Fruit fly (Drosophila melanogaster) whole organism, embryonic: ENCODE measurements around the gene CG4455.

Experiments used
- Bdp1 ChIP-seq: fragments of 200-800 bp; sonication (Bioruptor generic); optimal IDR thresholded peaks from 3 replicates; lab custom pipeline; 2016; ENCODE audit warnings: missing biosample characterization, missing genetic modification characterization
- CG11398 ChIP-seq: fragments of 200-800 bp; sonication (Bioruptor generic); optimal IDR thresholded peaks from 2 replicates; lab custom pipeline; 2016; ENCODE audit warnings: missing biosample characterization, missing genetic modification characterization
- CG11723 ChIP-seq: fragments of 200-800 bp; sonication (Bioruptor generic); optimal IDR thresholded peaks from 2 replicates; lab custom pipeline; 2017; ENCODE audit warnings: missing biosample characterization, mild to moderate bottlenecking, missing genetic modification characterization
- CG13296 ChIP-seq: fragments of 200-800 bp; sonication (Bioruptor generic); optimal IDR thresholded peaks from 3 replicates; lab custom pipeline; 2018; ENCODE audit warnings: missing biosample characterization, mild to moderate bottlenecking, missing genetic modification characterization
- CG14014 ChIP-seq: fragments of 200-800 bp; sonication (Bioruptor generic); IDR thresholded peaks from 2 replicates; pipeline ENCODE4 v1.3.6; 2022; ENCODE audit warnings: missing biosample characterization, missing genetic modification characterization
- CG1529 ChIP-seq: fragments of 200-800 bp; sonication (Bioruptor generic); optimal IDR thresholded peaks from 3 replicates; lab custom pipeline; 2018; ENCODE audit warnings: missing biosample characterization, missing genetic modification characterization
- CG16863 ChIP-seq: fragments of 200-800 bp; sonication (Bioruptor generic); optimal IDR thresholded peaks from 3 replicates; lab custom pipeline; 2016; ENCODE audit warnings: missing biosample characterization, missing genetic modification characterization
- CG17328 ChIP-seq: fragments of 200-800 bp; sonication (Bioruptor generic); IDR thresholded peaks from 2 replicates; pipeline ENCODE4 v1.3.6; 2022; ENCODE audit warnings: missing biosample characterization, missing genetic modification characterization
- CG17612 ChIP-seq: fragments of 200-800 bp; sonication (Bioruptor generic); IDR thresholded peaks from 2 replicates; pipeline ENCODE4 v1.3.6; 2022; ENCODE audit warnings: missing biosample characterization, missing genetic modification characterization
- CG18599 ChIP-seq: fragments of 200-800 bp; sonication (Bioruptor generic); optimal IDR thresholded peaks from 3 replicates; lab custom pipeline; 2017; ENCODE audit warnings: missing biosample characterization, missing genetic modification characterization, mild to moderate bottlenecking, moderate library complexity, missing genetic modification reagents
- CG18619 ChIP-seq: fragments of 200-800 bp; sonication (Bioruptor generic); optimal IDR thresholded peaks from 3 replicates; lab custom pipeline; 2017; ENCODE audit warnings: missing biosample characterization, mild to moderate bottlenecking, missing genetic modification characterization
- CG31365 ChIP-seq: fragments of 200-800 bp; sonication (Bioruptor generic); optimal IDR thresholded peaks from 2 replicates; lab custom pipeline; 2018; ENCODE audit warnings: missing biosample characterization, mild to moderate bottlenecking, missing genetic modification characterization
- CG31441 ChIP-seq: fragments of 200-800 bp; sonication (Bioruptor generic); IDR thresholded peaks from 2 replicates; pipeline ENCODE4 v1.3.6; 2022; ENCODE audit warnings: missing biosample characterization, missing genetic modification characterization
- CG33213 ChIP-seq: fragments of 200-800 bp; sonication (Bioruptor generic); optimal IDR thresholded peaks from 3 replicates; lab custom pipeline; 2016; ENCODE audit warnings: missing biosample characterization, missing genetic modification characterization
- CG34224 ChIP-seq: fragments of 200-800 bp; sonication (Bioruptor generic); IDR thresholded peaks from 3 replicates; pipeline ENCODE4 v1.3.6; 2022; ENCODE audit warnings: missing biosample characterization, missing genetic modification characterization; ENCODE audit not compliant: partially characterized antibody
- CG34376 ChIP-seq: fragments of 200-800 bp; sonication (Bioruptor generic); optimal IDR thresholded peaks from 2 replicates; lab custom pipeline; 2018; ENCODE audit warnings: missing biosample characterization, mild to moderate bottlenecking, missing genetic modification characterization
- CG3838 ChIP-seq: fragments of 200-800 bp; sonication (Bioruptor generic); optimal IDR thresholded peaks from 3 replicates; lab custom pipeline; 2016; ENCODE audit warnings: missing biosample characterization, missing genetic modification characterization
- CG4854 ChIP-seq: fragments of 200-800 bp; sonication (Bioruptor generic); optimal IDR thresholded peaks from 2 replicates; lab custom pipeline; 2016; ENCODE audit warnings: missing biosample characterization, missing genetic modification characterization, inconsistent platforms
- CG7928 ChIP-seq: fragments of 200-800 bp; sonication (Bioruptor generic); optimal IDR thresholded peaks from 2 replicates; lab custom pipeline; 2017; ENCODE audit warnings: missing biosample characterization, mild to moderate bottlenecking, missing genetic modification characterization
- D ChIP-seq, 2 experiments: fragments of 200-800 bp in 1 of 2; fragments of >200 bp in 1 of 2; sonication (Bioruptor generic) in 1 of 2; optimal IDR thresholded peaks; 2 replicates in 1 of 2; 3 replicates in 1 of 2; lab custom pipeline; 2017; ENCODE audit warnings: mild to moderate bottlenecking in 1 of 2, missing biosample characterization in 1 of 2, missing genetic modification characterization in 1 of 2, missing genetic modification reagents in 1 of 2
- Dip2 ChIP-seq: fragments of 200-800 bp; sonication (Bioruptor generic); IDR thresholded peaks from 2 replicates; pipeline ENCODE4 v1.3.6; 2022; ENCODE audit warnings: missing biosample characterization, missing genetic modification characterization
- Doc3 ChIP-seq: fragments of 200-800 bp; sonication (Bioruptor generic); IDR thresholded peaks from 3 replicates; pipeline ENCODE4 v1.3.6; 2022; ENCODE audit warnings: missing biosample characterization, missing genetic modification characterization; ENCODE audit not compliant: partially characterized antibody
- Ets97D ChIP-seq: fragments of 200-800 bp; sonication (Bioruptor generic); optimal IDR thresholded peaks from 3 replicates; lab custom pipeline; 2016; ENCODE audit warnings: missing biosample characterization, missing genetic modification characterization
- Hr39 ChIP-seq: fragments of >200 bp; optimal IDR thresholded peaks from 2 replicates; lab custom pipeline; 2017
- Meics ChIP-seq: fragments of 200-800 bp; sonication (Bioruptor generic); optimal IDR thresholded peaks from 2 replicates; lab custom pipeline; 2017; ENCODE audit warnings: missing biosample characterization, mild to moderate bottlenecking, missing genetic modification characterization
- Myb ChIP-seq: fragments of 200-800 bp; sonication (Bioruptor generic); optimal IDR thresholded peaks from 2 replicates; lab custom pipeline; 2016; ENCODE audit warnings: missing biosample characterization, missing genetic modification characterization
- Oaz ChIP-seq: fragments of 200-800 bp; sonication (Bioruptor generic); IDR thresholded peaks from 2 replicates; pipeline ENCODE4 v1.3.6; 2022; ENCODE audit warnings: missing biosample characterization, missing genetic modification characterization
- Pdp1 ChIP-seq, 2 experiments: fragments of 200-800 bp; sonication (Bioruptor generic); optimal IDR thresholded peaks; 3 replicates each; lab custom pipeline; 2016; ENCODE audit warnings: missing biosample characterization in 2 of 2, missing genetic modification characterization in 2 of 2, mild to moderate bottlenecking in 1 of 2, moderate library complexity in 1 of 2
- Poxn ChIP-seq: fragments of 200-800 bp; sonication (Bioruptor generic); IDR thresholded peaks from 2 replicates; pipeline ENCODE4 v1.3.6; 2022; ENCODE audit warnings: missing biosample characterization, missing genetic modification characterization
- Rfx ChIP-seq: fragments of 200-800 bp; sonication (Bioruptor generic); IDR thresholded peaks from 2 replicates; pipeline ENCODE4 v1.3.6; 2022; ENCODE audit warnings: missing biosample characterization, missing genetic modification characterization
- ara ChIP-seq: fragments of 200-800 bp; sonication (Bioruptor generic); IDR thresholded peaks from 2 replicates; pipeline ENCODE4 v1.3.6; 2022; ENCODE audit warnings: missing biosample characterization, missing genetic modification characterization
- bigmax ChIP-seq: fragments of 200-800 bp; sonication (Bioruptor generic); optimal IDR thresholded peaks from 2 replicates; lab custom pipeline; 2018; ENCODE audit warnings: missing biosample characterization, mild to moderate bottlenecking, missing genetic modification characterization
- bowl ChIP-seq: fragments of 200-800 bp; sonication (Bioruptor generic); IDR thresholded peaks from 2 replicates; pipeline ENCODE4 v1.3.6; 2022; ENCODE audit warnings: missing biosample characterization, missing genetic modification characterization
- chm ChIP-seq: fragments of 200-800 bp; sonication (Bioruptor generic); IDR thresholded peaks from 2 replicates; pipeline ENCODE4 v1.3.6; 2022; ENCODE audit warnings: missing biosample characterization, missing genetic modification characterization
- emc ChIP-seq: fragments of 200-800 bp; sonication (Bioruptor generic); optimal IDR thresholded peaks from 2 replicates; lab custom pipeline; 2016; ENCODE audit warnings: missing biosample characterization, missing genetic modification characterization
- fd64A ChIP-seq: fragments of 200-800 bp; sonication (Bioruptor generic); optimal IDR thresholded peaks from 3 replicates; lab custom pipeline; 2018; ENCODE audit warnings: missing biosample characterization, mild to moderate bottlenecking, missing genetic modification characterization
- fd96Cb ChIP-seq: fragments of 200-800 bp; sonication (Bioruptor generic); optimal IDR thresholded peaks from 2 replicates; lab custom pipeline; 2018; ENCODE audit warnings: missing biosample characterization, mild to moderate bottlenecking, missing genetic modification characterization, moderate library complexity
- kay ChIP-seq: fragments of 200-800 bp; sonication (Bioruptor generic); optimal IDR thresholded peaks from 2 replicates; lab custom pipeline; 2016; ENCODE audit warnings: missing biosample characterization, missing genetic modification characterization
- maf-S ChIP-seq: fragments of 200-800 bp; sonication (Bioruptor generic); optimal IDR thresholded peaks from 2 replicates; lab custom pipeline; 2016; ENCODE audit warnings: missing biosample characterization, missing genetic modification characterization
- nom ChIP-seq: fragments of 200-800 bp; sonication (Bioruptor generic); optimal IDR thresholded peaks from 2 replicates; lab custom pipeline; 2017; ENCODE audit warnings: missing biosample characterization, missing genetic modification characterization, mild to moderate bottlenecking, moderate library complexity, missing genetic modification reagents
- pita ChIP-seq: fragments of 200-800 bp; sonication (Bioruptor generic); optimal IDR thresholded peaks from 2 replicates; lab custom pipeline; 2017; ENCODE audit warnings: missing biosample characterization, mild to moderate bottlenecking, missing genetic modification characterization
- pum ChIP-seq: fragments of 200-800 bp; sonication (Bioruptor generic); optimal IDR thresholded peaks from 2 replicates; lab custom pipeline; 2016; ENCODE audit warnings: missing biosample characterization, missing genetic modification characterization
- pzg ChIP-seq: fragments of 200-800 bp; sonication (Bioruptor generic); optimal IDR thresholded peaks from 3 replicates; lab custom pipeline; 2018; ENCODE audit warnings: missing biosample characterization, mild to moderate bottlenecking, missing genetic modification characterization, moderate library complexity
- slou ChIP-seq: fragments of 200-800 bp; sonication (Bioruptor generic); optimal IDR thresholded peaks from 3 replicates; lab custom pipeline; 2016; ENCODE audit warnings: missing biosample characterization, missing genetic modification characterization
- slp2 ChIP-seq: fragments of 200-800 bp; sonication (Bioruptor generic); optimal IDR thresholded peaks from 2 replicates; lab custom pipeline; 2016; ENCODE audit warnings: missing biosample characterization, missing genetic modification characterization
- sr ChIP-seq: fragments of 200-800 bp; sonication (Bioruptor generic); IDR thresholded peaks from 3 replicates; pipeline ENCODE4 v1.3.6; 2022; ENCODE audit warnings: missing biosample characterization, missing genetic modification characterization
- unc-4 ChIP-seq: fragments of 200-800 bp; sonication (Bioruptor generic); IDR thresholded peaks from 2 replicates; pipeline ENCODE4 v1.3.6; 2022; ENCODE audit warnings: missing biosample characterization, missing genetic modification characterization; ENCODE audit not compliant: partially characterized antibody

CG4455 gene

dm6 chr2L:16324833-16325232 lies 27.9 kb upstream of the CG4455 start (continued):
- TF ChIP-seq CG16863 (GFP tag; lab: Kevin White, UChicago): no peak
- no peak for TF ChIP-seq CG31365
- TF ChIP-seq CG7928 (GFP tag; lab: Kevin White, UChicago): no peak
- no peak for TF ChIP-seq CG34224 (GFP tag; lab: Robert Waterston, UW)
- no peak for TF ChIP-seq Oaz (GFP tag; lab: Robert Waterston, UW)
- no peak for TF ChIP-seq CG13296
- TF ChIP-seq CG31441 (GFP tag; lab: Robert Waterston, UW): no peak
- TF ChIP-seq kay (GFP tag; lab: Kevin White, UChicago): no peak
- no peak for TF ChIP-seq Dip2 (GFP tag; lab: Robert Waterston, UW)
- TF ChIP-seq Meics (GFP tag; lab: Kevin White, UChicago): no peak
- no peak for TF ChIP-seq bowl (GFP tag; lab: Robert Waterston, UW)

dm6 chr2L:16325515-16326257 lies 27.0 kb upstream of the CG4455 start, which contains the start of gene cact:
cact (minus strand) TSS chr2L:16326207.
- peak; percentile 79 for TF ChIP-seq ara (GFP tag; lab: Robert Waterston, UW)
- TF ChIP-seq CG33213 (GFP tag; lab: Kevin White, UChicago): peak; percentile 93
- peak; percentile 82 for TF ChIP-seq Myb (GFP tag; lab: Kevin White, UChicago)
- TF ChIP-seq CG11398: peak; percentile 91
- peak; percentile 85 for TF ChIP-seq CG4854 (GFP tag; lab: Kevin White, UChicago)
- no peak for TF ChIP-seq pita (GFP tag; lab: Kevin White, UChicago)
- TF ChIP-seq CG18599 (GFP tag; lab: Kevin White, UChicago): peak; percentile 94
- TF ChIP-seq Oaz (GFP tag; lab: Robert Waterston, UW): peak; percentile 71
- no peak for TF ChIP-seq D (optimal IDR thresholded peaks at IDR 0.05; lab: Kevin White, UChicago)
- peak; percentile 81 for TF ChIP-seq D (GFP tag; optimal IDR thresholded peaks at IDR 0.05; lab: Kevin White, UChicago)
- TF ChIP-seq CG17612: peak; percentile 58; the same call in 1 of the 2 replicates
- TF ChIP-seq bowl (GFP tag; lab: Robert Waterston, UW): peak; percentile 32; the same call in 1 of the 2 replicates
- peak; percentile 88 for TF ChIP-seq fd96Cb (tag; lab: Kevin White, UChicago)
- TF ChIP-seq CG17328: peak; percentile 91
- TF ChIP-seq Pdp1 (GFP tag; optimal IDR thresholded peaks at IDR 0.05; lab: Kevin White, UChicago): peak; percentile 92 to 94
- peak; percentile 84 for TF ChIP-seq CG34376 (GFP tag; lab: Kevin White, UChicago)
- no peak for TF ChIP-seq Hr39 (lab: Kevin White, UChicago)
- no peak for TF ChIP-seq Doc3 (GFP tag; lab: Robert Waterston, UW)
- TF ChIP-seq fd64A (GFP tag; lab: Kevin White, UChicago): no peak
- peak; percentile 25; the same call in 1 of the 3 replicates for TF ChIP-seq sr (GFP tag; lab: Robert Waterston, UW)
- TF ChIP-seq slp2 (GFP tag; lab: Kevin White, UChicago): peak; percentile 93
- peak; percentile 85 for TF ChIP-seq CG14014
- peak; percentile 89 for TF ChIP-seq Bdp1 (GFP tag; lab: Kevin White, UChicago)
- peak; percentile 56; the same call in 1 of the 2 replicates for TF ChIP-seq Poxn
- peak; percentile 66 for TF ChIP-seq chm (GFP tag; lab: Robert Waterston, UW)
- peak; percentile 91 for TF ChIP-seq Ets97D (GFP tag; lab: Kevin White, UChicago)
- TF ChIP-seq unc-4 (GFP tag; lab: Robert Waterston, UW): peak; percentile 63
- peak; percentile 82 for TF ChIP-seq slou
- peak; percentile 66 for TF ChIP-seq pzg
- peak; percentile 4 for TF ChIP-seq bigmax (GFP tag; lab: Kevin White, UChicago)
- TF ChIP-seq pum: peak; percentile 96
- peak; percentile 82 for TF ChIP-seq CG11723 (GFP tag; lab: Kevin White, UChicago)
- peak; percentile 92 for TF ChIP-seq Meics (GFP tag; lab: Kevin White, UChicago)
- peak; percentile 82 for TF ChIP-seq CG1529 (GFP tag; lab: Kevin White, UChicago)
- TF ChIP-seq Rfx (GFP tag; lab: Robert Waterston, UW): peak; percentile 93
- TF ChIP-seq CG3838 (GFP tag; lab: Kevin White, UChicago): peak; percentile 83
- TF ChIP-seq CG18619 (GFP tag; lab: Kevin White, UChicago): peak; percentile 90
- TF ChIP-seq nom: peak; percentile 73
- TF ChIP-seq maf-S (GFP tag; lab: Kevin White, UChicago): peak; percentile 90
- TF ChIP-seq emc (GFP tag; lab: Kevin White, UChicago): peak; percentile 87
